Fruit fly (Drosophila melanogaster) whole organism, adult: Measurements from ENCODE around the gene CG43273.

Experiments used
- CG11617 ChIP-seq: fragments of 200-800 bp; sonication (Bioruptor generic); optimal IDR thresholded peaks from 2 replicates; lab custom pipeline; 2017; ENCODE audit warnings: mild to moderate bottlenecking, missing biosample characterization, missing genetic modification reagents, missing genetic modification characterization
- CG12768 ChIP-seq: fragments of 200-800 bp; sonication (Bioruptor generic); optimal IDR thresholded peaks from 2 replicates; lab custom pipeline; 2017; ENCODE audit warnings: missing biosample characterization, missing genetic modification characterization, mild to moderate bottlenecking, moderate library complexity, missing genetic modification reagents
- CG14711 ChIP-seq: fragments of 200-800 bp; sonication (Bioruptor generic); optimal IDR thresholded peaks from 2 replicates; lab custom pipeline; 2018; ENCODE audit warnings: missing biosample characterization, mild to moderate bottlenecking, missing genetic modification characterization, moderate library complexity
- CG1620 ChIP-seq: fragments of 200-800 bp; sonication (Bioruptor generic); optimal IDR thresholded peaks from 2 replicates; lab custom pipeline; 2016; ENCODE audit warnings: missing biosample characterization, missing genetic modification characterization
- CG33017 ChIP-seq: fragments of 200-800 bp; sonication (Bioruptor generic); optimal IDR thresholded peaks from 2 replicates; lab custom pipeline; 2018; ENCODE audit warnings: missing biosample characterization, mild to moderate bottlenecking, missing genetic modification characterization, moderate library complexity
- CG5204 ChIP-seq: fragments of 200-800 bp; sonication (Bioruptor generic); optimal IDR thresholded peaks from 2 replicates; lab custom pipeline; 2016; ENCODE audit warnings: missing biosample characterization, missing genetic modification characterization
- CG7045 ChIP-seq: fragments of 200-800 bp; sonication (Bioruptor generic); optimal IDR thresholded peaks from 2 replicates; lab custom pipeline; 2017; ENCODE audit warnings: missing biosample characterization, mild to moderate bottlenecking, missing genetic modification characterization
- CG7101 ChIP-seq: fragments of 200-800 bp; sonication (Bioruptor generic); optimal IDR thresholded peaks from 2 replicates; lab custom pipeline; 2018; ENCODE audit warnings: missing biosample characterization, mild to moderate bottlenecking, missing genetic modification characterization, moderate library complexity
- Clk ChIP-seq: fragments of 200-800 bp; sonication (Bioruptor generic); optimal IDR thresholded peaks from 2 replicates; lab custom pipeline; 2017; ENCODE audit warnings: missing biosample characterization, missing genetic modification characterization
- Crg-1 ChIP-seq: fragments of 200-800 bp; sonication (Bioruptor generic); optimal IDR thresholded peaks from 2 replicates; lab custom pipeline; 2016; ENCODE audit warnings: missing biosample characterization, missing genetic modification characterization
- Hr96 ChIP-seq: fragments of 200-800 bp; sonication (Bioruptor generic); optimal IDR thresholded peaks from 2 replicates; lab custom pipeline; 2016; ENCODE audit warnings: missing biosample characterization, missing genetic modification characterization
- Mnt ChIP-seq: fragments of 200-800 bp; sonication (Bioruptor generic); optimal IDR thresholded peaks from 2 replicates; lab custom pipeline; 2016; ENCODE audit warnings: missing biosample characterization, mild to moderate bottlenecking, missing genetic modification characterization
- bab1 ChIP-seq: fragments of 200-800 bp; sonication (Bioruptor generic); optimal IDR thresholded peaks from 3 replicates; lab custom pipeline; 2019; ENCODE audit warnings: missing biosample characterization, mild to moderate bottlenecking, missing genetic modification characterization, moderate library complexity
- cic ChIP-seq: fragments of 200-800 bp; sonication (Bioruptor generic); optimal IDR thresholded peaks from 2 replicates; lab custom pipeline; 2017; ENCODE audit warnings: missing biosample characterization, mild to moderate bottlenecking, missing genetic modification characterization, moderate library complexity
- cnc ChIP-seq, 2 experiments: fragments of >200 bp; optimal IDR thresholded peaks; 2 replicates each; lab custom pipeline; 2017
- kay ChIP-seq: fragments of 200-800 bp; sonication (Bioruptor generic); peaks from one replicate; lab custom pipeline; 2016; ENCODE audit warnings: missing biosample characterization, missing genetic modification characterization, borderline replicate concordance
- ovo ChIP-seq: fragments of 200-800 bp; sonication (Bioruptor generic); optimal IDR thresholded peaks from 2 replicates; lab custom pipeline; 2016; ENCODE audit warnings: missing biosample characterization, missing genetic modification characterization
- pad ChIP-seq: fragments of 200-800 bp; sonication (Bioruptor generic); optimal IDR thresholded peaks from 3 replicates; lab custom pipeline; 2017; ENCODE audit warnings: missing biosample characterization, missing genetic modification characterization, mild to moderate bottlenecking, moderate library complexity, missing genetic modification reagents
- tj ChIP-seq: fragments of 200-800 bp; sonication (Bioruptor generic); optimal IDR thresholded peaks from 3 replicates; lab custom pipeline; 2017; ENCODE audit warnings: missing biosample characterization, mild to moderate bottlenecking, missing genetic modification characterization, moderate library complexity
- toe ChIP-seq: fragments of 200-800 bp; sonication (Bioruptor generic); optimal IDR thresholded peaks from 2 replicates; lab custom pipeline; 2016; ENCODE audit warnings: missing biosample characterization, missing genetic modification characterization

The CG43273 gene

dm6 chr3R:24798595-24798994 lies 31.5 kb upstream of the CG43273 start:
- TF ChIP-seq Crg-1 (GFP tag; lab: Kevin White, UChicago), result no peak
- TF ChIP-seq CG14711 (tag; lab: Kevin White, UChicago), result no peak
- no peak for TF ChIP-seq ovo (GFP tag; lab: Kevin White, UChicago)
- TF ChIP-seq CG1620, result no peak
- TF ChIP-seq pad, result no peak
- TF ChIP-seq CG7101 (tag; lab: Kevin White, UChicago), result peak; percentile 36
- TF ChIP-seq CG12768 (GFP tag; lab: Kevin White, UChicago), result no peak
- no peak for TF ChIP-seq bab1
- no peak for TF ChIP-seq CG7045
- TF ChIP-seq kay (GFP tag; lab: Kevin White, UChicago), result no peak
- TF ChIP-seq CG11617 (GFP tag; lab: Kevin White, UChicago), result no peak
- TF ChIP-seq Clk (GFP tag; lab: Kevin White, UChicago), result no peak
- TF ChIP-seq Hr96, result no peak
- peak; percentile 5 for TF ChIP-seq CG33017

dm6 chr3R:24799503-24799902 lies 30.6 kb upstream of the CG43273 start, which contains the start of gene Ude:
TSS of gene Ude (minus strand) at chr3R:24799668.
- TF ChIP-seq Mnt (GFP tag; lab: Kevin White, UChicago), result peak; percentile 14
- TF ChIP-seq CG5204 (GFP tag; lab: Kevin White, UChicago), result no peak
- no peak for TF ChIP-seq CG12768 (GFP tag; lab: Kevin White, UChicago)
- no peak for TF ChIP-seq ovo (GFP tag; lab: Kevin White, UChicago)
- no peak for TF ChIP-seq CG1620
- no peak for TF ChIP-seq cic (GFP tag; lab: Kevin White, UChicago)

- TF ChIP-seq ovo (GFP tag; lab: Kevin White, UChicago) (no peak), kay (GFP tag; lab: Kevin White, UChicago) (peak; percentile 15), bab1 (peak; percentile 33)
Measured at dm6 chr3R:24805048-24805447, 25.1 kb upstream of the CG43273 start, which contains the start of gene polybromo. TSS of gene polybromo (minus strand) at chr3R:24805259.

- no peak for TF ChIP-seq Clk (GFP tag; lab: Kevin White, UChicago)
- TF ChIP-seq CG5204 (GFP tag; lab: Kevin White, UChicago), result no peak
- TF ChIP-seq tj (GFP tag; lab: Kevin White, UChicago), result no peak
- no peak for TF ChIP-seq CG1620
- TF ChIP-seq CG7045, result no peak
- no peak for TF ChIP-seq Mnt (GFP tag; lab: Kevin White, UChicago)
Measured at dm6 chr3R:24807321-24807720, 22.8 kb upstream of the CG43273 start, which contains the start of gene CG6980. TSS of gene CG6980 (plus strand) at chr3R:24807621.

dm6 chr3R:24809576-24810279 lies 20.4 kb upstream of the CG43273 start:
- TF ChIP-seq kay (GFP tag; lab: Kevin White, UChicago) (peak; percentile 81), cic (GFP tag; lab: Kevin White, UChicago) (no peak), toe (GFP tag; lab: Kevin White, UChicago) (no peak), CG12768 (GFP tag; lab: Kevin White, UChicago) (no peak), Clk (GFP tag; lab: Kevin White, UChicago) (no peak), CG33017 (peak; percentile 5)

- TF ChIP-seq cic (GFP tag; lab: Kevin White, UChicago) (peak; percentile 56), CG12768 (GFP tag; lab: Kevin White, UChicago) (peak; percentile 95), Crg-1 (GFP tag; lab: Kevin White, UChicago) (peak; percentile 78), kay (GFP tag; lab: Kevin White, UChicago) (peak; percentile 94), CG1620 (peak; percentile 9), CG14711 (tag; lab: Kevin White, UChicago) (peak; percentile 88), CG11617 (GFP tag; lab: Kevin White, UChicago) (peak; percentile 76), toe (GFP tag; lab: Kevin White, UChicago) (peak; percentile 48), bab1 (peak; percentile 79), Mnt (GFP tag; lab: Kevin White, UChicago) (peak; percentile 64), CG5204 (GFP tag; lab: Kevin White, UChicago) (peak; percentile 81), pad (peak; percentile 70), CG33017 (peak; percentile 97), CG7101 (tag; lab: Kevin White, UChicago) (peak; percentile 96), Hr96 (peak; percentile 80), CG7045 (peak; percentile 91), cnc (optimal IDR thresholded peaks at IDR 0.05; lab: Kevin White, UChicago) (no peak), tj (GFP tag; lab: Kevin White, UChicago) (peak; percentile 23), Clk (GFP tag; lab: Kevin White, UChicago) (peak; percentile 67), ovo (GFP tag; lab: Kevin White, UChicago) (no peak)
Measured at dm6 chr3R:24810844-24811625, 19.1 kb upstream of the CG43273 start.
